Worm (Caenorhabditis elegans): ENCODE results near the gene let-653.
A peak's percentile ranks its signal among the peaks of the same experiment; 100 is the strongest.

let-653 gene

ce11 chrIV:11915768-11916453 lies 30.5 kb downstream of the let-653 start, which contains the start of gene ZK822.9:
Gene ZK822.9, plus strand, starts transcription at chrIV:11915947.
- TF ChIP-seq ceh-83 (GFP tag; optimal IDR thresholded peaks at IDR 0.05) (no peak), pha-4 (tag; optimal IDR thresholded peaks at IDR 0.05) (no peak), mls-2 (tag; optimal IDR thresholded peaks at IDR 0.05) (no peak), sptf-1 (tag; optimal IDR thresholded peaks at IDR 0.05) (no peak), ham-2 (GFP tag; optimal IDR thresholded peaks at IDR 0.05) (no peak), mab-5 (tag; optimal IDR thresholded peaks at IDR 0.05) (no peak), tbx-8 (GFP tag; optimal IDR thresholded peaks at IDR 0.05) (no peak), unc-62 (GFP tag; optimal IDR thresholded peaks at IDR 0.05) (no peak), lin-32 (GFP tag; optimal IDR thresholded peaks at IDR 0.05) (no peak), flh-1 (GFP tag; optimal IDR thresholded peaks at IDR 0.05) (no peak), elt-3 (tag; optimal IDR thresholded peaks at IDR 0.05) (no peak), nhr-76 (tag; optimal IDR thresholded peaks at IDR 0.05) (no peak), unc-120 (tag; optimal IDR thresholded peaks at IDR 0.05; ENCODE audit: poor library complexity, severe bottlenecking) (no peak), nhr-12 (tag; optimal IDR thresholded peaks at IDR 0.05) (no peak), sem-2 (GFP tag; optimal IDR thresholded peaks at IDR 0.05) (no peak), mep-1 (tag; optimal IDR thresholded peaks at IDR 0.05) (no peak), ztf-11 (tag; optimal IDR thresholded peaks at IDR 0.05) (no peak)

- TF ChIP-seq ceh-39 (tag; optimal IDR thresholded peaks at IDR 0.05) (no peak), lin-13 (tag; optimal IDR thresholded peaks at IDR 0.05) (no peak), sem-2 (GFP tag; optimal IDR thresholded peaks at IDR 0.05) (no peak), nhr-28 (tag; optimal IDR thresholded peaks at IDR 0.05) (no peak), ceh-83 (GFP tag; optimal IDR thresholded peaks at IDR 0.05) (no peak), elt-1 (tag; optimal IDR thresholded peaks at IDR 0.05; ENCODE audit: borderline replicate concordance, insufficient read depth) (no peak), blmp-1 (tag; optimal IDR thresholded peaks at IDR 0.05) (no peak), nhr-2 (tag; optimal IDR thresholded peaks at IDR 0.05) (no peak), flh-1 (GFP tag; optimal IDR thresholded peaks at IDR 0.05) (no peak), ham-2 (GFP tag; optimal IDR thresholded peaks at IDR 0.05) (no peak), pha-4 (tag; optimal IDR thresholded peaks at IDR 0.05) (no peak), unc-62 (GFP tag; optimal IDR thresholded peaks at IDR 0.05) (no peak)
These were observed 31.5 kb downstream of the let-653 start, which contains the start of gene ZK822.10 for ce11 chrIV:11916907-11917306. Gene ZK822.10, plus strand, starts transcription at chrIV:11917137.

- TF ChIP-seq drap-1 (GFP tag; optimal IDR thresholded peaks at IDR 0.05) (no peak), nhr-237 (tag; optimal IDR thresholded peaks at IDR 0.05) (no peak), hlh-1 (tag; optimal IDR thresholded peaks at IDR 0.05) (no peak), lsy-2 (tag; optimal IDR thresholded peaks at IDR 0.05) (no peak), mab-5 (tag; optimal IDR thresholded peaks at IDR 0.05) (no peak), lin-13 (tag; optimal IDR thresholded peaks at IDR 0.05) (no peak), ceh-39 (tag; optimal IDR thresholded peaks at IDR 0.05) (no peak), ceh-83 (GFP tag; optimal IDR thresholded peaks at IDR 0.05) (no peak), flh-1 (GFP tag; optimal IDR thresholded peaks at IDR 0.05) (no peak), mep-1 (tag; optimal IDR thresholded peaks at IDR 0.05) (no peak), unc-120 (tag; optimal IDR thresholded peaks at IDR 0.05; ENCODE audit: poor library complexity, severe bottlenecking) (no peak)
These were observed 32.5 kb downstream of the let-653 start for ce11 chrIV:11917886-11918285.

ce11 chrIV:11919067-11919466 lies 33.7 kb downstream of the let-653 start:
- TF ChIP-seq tbx-8 (GFP tag; optimal IDR thresholded peaks at IDR 0.05) (no peak), zip-8 (tag; optimal IDR thresholded peaks at IDR 0.05) (no peak), unc-39 (tag; optimal IDR thresholded peaks at IDR 0.05) (no peak), nhr-237 (tag; optimal IDR thresholded peaks at IDR 0.05) (no peak), ceh-83 (GFP tag; optimal IDR thresholded peaks at IDR 0.05) (no peak), nhr-76 (tag; optimal IDR thresholded peaks at IDR 0.05) (no peak), snpc-4 (tag; optimal IDR thresholded peaks at IDR 0.05) (no peak), unc-120 (tag; optimal IDR thresholded peaks at IDR 0.05; ENCODE audit: poor library complexity, severe bottlenecking) (no peak), mep-1 (tag; optimal IDR thresholded peaks at IDR 0.05) (no peak), elt-3 (tag; optimal IDR thresholded peaks at IDR 0.05) (no peak), lsy-2 (tag; optimal IDR thresholded peaks at IDR 0.05) (no peak)

ce11 chrIV:11922011-11922410 lies 36.6 kb downstream of the let-653 start, which contains the start of gene ZK822.1:
Gene ZK822.1, minus strand, starts transcription at chrIV:11922131.
- TF ChIP-seq hlh-1 (tag; optimal IDR thresholded peaks at IDR 0.05) = peak; percentile 93
- peak; percentile 18 for TF ChIP-seq unc-62 (GFP tag; optimal IDR thresholded peaks at IDR 0.05)
- no peak for TF ChIP-seq lsy-2 (tag; optimal IDR thresholded peaks at IDR 0.05)
